Worm (Caenorhabditis elegans): ENCODE measurements around the gene F57C2.5.

ce11 chrII:14548691-14549090 lies 20.7 kb upstream of the F57C2.5 start, which contains the start of gene gcy-29:
- TF ChIP-seq him-1 (tag; optimal IDR thresholded peaks at IDR 0.05) (no peak), dao-5 (tag; optimal IDR thresholded peaks at IDR 0.05) (no peak), W03F9.2 (tag; optimal IDR thresholded peaks at IDR 0.05) (no peak)

All from whole organism, L4/young adult.